Fruit fly (Drosophila melanogaster) whole organism, embryonic: Measurements from ENCODE around the gene Rab3GAP1.
A peak's percentile ranks its signal among the peaks of the same experiment; 100 is the strongest.

Source experiments
- ATbp ChIP-seq: fragments of 200-800 bp; sonication (Bioruptor generic); optimal IDR thresholded peaks from 2 replicates; lab custom pipeline; 2017; ENCODE audit warnings: missing biosample characterization, mild to moderate bottlenecking, missing genetic modification characterization, missing genetic modification reagents
- CG10431 ChIP-seq: fragments of 200-800 bp; sonication (Bioruptor generic); optimal IDR thresholded peaks from 3 replicates; lab custom pipeline; 2018; ENCODE audit warnings: missing biosample characterization, mild to moderate bottlenecking, missing genetic modification characterization
- CG10959 ChIP-seq: fragments of 200-800 bp; sonication (Bioruptor generic); IDR thresholded peaks from 2 replicates; pipeline ENCODE4 v1.3.6; 2022; ENCODE audit warnings: missing biosample characterization, missing genetic modification characterization
- CG12219 ChIP-seq: fragments of 200-800 bp; sonication (Bioruptor generic); optimal IDR thresholded peaks from 3 replicates; lab custom pipeline; 2018; ENCODE audit warnings: missing biosample characterization, mild to moderate bottlenecking, missing genetic modification characterization
- CG12236 ChIP-seq: fragments of 200-800 bp; sonication (Bioruptor generic); optimal IDR thresholded peaks from 2 replicates; lab custom pipeline; 2016; ENCODE audit warnings: missing biosample characterization, missing genetic modification characterization
- CG12299 ChIP-seq: fragments of 200-800 bp; sonication (Bioruptor generic); optimal IDR thresholded peaks from 2 replicates; lab custom pipeline; 2018; ENCODE audit warnings: missing biosample characterization, mild to moderate bottlenecking, missing genetic modification characterization
- CG1233 ChIP-seq: fragments of 200-800 bp; sonication (Bioruptor generic); optimal IDR thresholded peaks from 4 replicates; lab custom pipeline; 2018; ENCODE audit warnings: missing biosample characterization, mild to moderate bottlenecking, missing genetic modification characterization
- CG15011 ChIP-seq: fragments of 200-800 bp; sonication (Bioruptor generic); optimal IDR thresholded peaks from 3 replicates; lab custom pipeline; 2018; ENCODE audit warnings: missing biosample characterization, mild to moderate bottlenecking, missing genetic modification characterization
- CG16815 ChIP-seq: fragments of 200-800 bp; sonication (Bioruptor generic); optimal IDR thresholded peaks from 3 replicates; lab custom pipeline; 2017; ENCODE audit warnings: missing biosample characterization, mild to moderate bottlenecking, missing genetic modification characterization
- CG17912 ChIP-seq: fragments of 200-800 bp; sonication (Bioruptor generic); optimal IDR thresholded peaks from 2 replicates; lab custom pipeline; 2018; ENCODE audit warnings: missing biosample characterization, mild to moderate bottlenecking, missing genetic modification characterization
- CG1792 ChIP-seq: fragments of 200-800 bp; sonication (Bioruptor generic); optimal IDR thresholded peaks from 2 replicates; lab custom pipeline; 2016; ENCODE audit warnings: missing biosample characterization, missing genetic modification characterization
- CG1832 ChIP-seq: fragments of 200-800 bp; sonication (Bioruptor generic); optimal IDR thresholded peaks from 2 replicates; lab custom pipeline; 2017; ENCODE audit warnings: missing biosample characterization, mild to moderate bottlenecking, missing genetic modification characterization, inconsistent platforms
- CG30431 ChIP-seq: fragments of 200-800 bp; sonication (Bioruptor generic); optimal IDR thresholded peaks from 2 replicates; lab custom pipeline; 2017; ENCODE audit warnings: missing biosample characterization, missing genetic modification characterization
- CG4730 ChIP-seq: fragments of 200-800 bp; sonication (Bioruptor generic); IDR thresholded peaks from 2 replicates; pipeline ENCODE4 v1.3.6; 2022; ENCODE audit warnings: missing biosample characterization, missing genetic modification characterization
- CG6689 ChIP-seq: fragments of 200-800 bp; sonication (Bioruptor generic); IDR thresholded peaks from 2 replicates; pipeline ENCODE4 v1.3.6; 2022; ENCODE audit warnings: missing biosample characterization, missing genetic modification characterization
- CG6854 ChIP-seq: fragments of 200-800 bp; sonication (Bioruptor generic); optimal IDR thresholded peaks from 3 replicates; lab custom pipeline; 2017; ENCODE audit warnings: missing biosample characterization, mild to moderate bottlenecking, missing genetic modification characterization
- CG8281 ChIP-seq: fragments of 200-800 bp; sonication (Bioruptor generic); optimal IDR thresholded peaks from 2 replicates; lab custom pipeline; 2018; ENCODE audit warnings: missing biosample characterization, mild to moderate bottlenecking, missing genetic modification characterization, moderate library complexity
- CTCF ChIP-seq: fragments of 200-800 bp; sonication (Bioruptor generic); optimal IDR thresholded peaks from 2 replicates; lab custom pipeline; 2017; ENCODE audit warnings: missing biosample characterization, mild to moderate bottlenecking, missing genetic modification characterization, moderate library complexity
- D ChIP-seq, 2 experiments: fragments of 200-800 bp in 1 of 2; fragments of >200 bp in 1 of 2; sonication (Bioruptor generic) in 1 of 2; optimal IDR thresholded peaks; 2 replicates in 1 of 2; 3 replicates in 1 of 2; lab custom pipeline; 2017; ENCODE audit warnings: mild to moderate bottlenecking in 1 of 2, missing biosample characterization in 1 of 2, missing genetic modification characterization in 1 of 2, missing genetic modification reagents in 1 of 2
- E2f1 ChIP-seq: fragments of 200-800 bp; sonication (Bioruptor generic); IDR thresholded peaks from 2 replicates; pipeline ENCODE4 v1.3.6; 2022; ENCODE audit warnings: missing biosample characterization, missing genetic modification characterization
- Eip74EF ChIP-seq, 2 experiments: fragments of 200-800 bp in 1 of 2; fragments of >200 bp in 1 of 2; sonication (Bioruptor generic) in 1 of 2; optimal IDR thresholded peaks; 2 replicates each; lab custom pipeline; 2017 to 2019; ENCODE audit warnings: missing biosample characterization in 2 of 2, missing genetic modification characterization in 2 of 2, mild to moderate bottlenecking in 1 of 2, moderate library complexity in 1 of 2
- MESR4 ChIP-seq: fragments of 200-800 bp; sonication (Bioruptor generic); optimal IDR thresholded peaks from 2 replicates; lab custom pipeline; 2018; ENCODE audit warnings: missing biosample characterization, mild to moderate bottlenecking, missing genetic modification characterization, moderate library complexity
- Max ChIP-seq: fragments of 200-800 bp; sonication (Bioruptor generic); optimal IDR thresholded peaks from 2 replicates; lab custom pipeline; 2016; ENCODE audit warnings: missing biosample characterization, mild to moderate bottlenecking, missing genetic modification characterization
- Spps ChIP-seq: fragments of 200-800 bp; sonication (Bioruptor generic); optimal IDR thresholded peaks from 2 replicates; lab custom pipeline; 2018; ENCODE audit warnings: missing biosample characterization, mild to moderate bottlenecking, missing genetic modification characterization
- Xrp1 ChIP-seq: fragments of 200-800 bp; sonication (Bioruptor generic); IDR thresholded peaks from 2 replicates; pipeline ENCODE4 v1.3.6; 2022; ENCODE audit warnings: missing biosample characterization, missing genetic modification characterization
- abd-A ChIP-seq: fragments of 200-800 bp; sonication (Bioruptor generic); optimal IDR thresholded peaks from 3 replicates; lab custom pipeline; 2019; ENCODE audit warnings: missing biosample characterization, mild to moderate bottlenecking, missing genetic modification characterization, moderate library complexity
- dm ChIP-seq: fragments of 200-800 bp; sonication (Bioruptor generic); optimal IDR thresholded peaks from 3 replicates; lab custom pipeline; 2016; ENCODE audit warnings: missing biosample characterization, missing genetic modification characterization
- emc ChIP-seq: fragments of 200-800 bp; sonication (Bioruptor generic); optimal IDR thresholded peaks from 2 replicates; lab custom pipeline; 2016; ENCODE audit warnings: missing biosample characterization, missing genetic modification characterization
- ewg ChIP-seq: fragments of 200-800 bp; sonication (Bioruptor generic); optimal IDR thresholded peaks from 3 replicates; lab custom pipeline; 2017; ENCODE audit warnings: mild to moderate bottlenecking, missing biosample characterization, missing genetic modification reagents, missing genetic modification characterization
- fd3F ChIP-seq: fragments of 200-800 bp; sonication (Bioruptor generic); optimal IDR thresholded peaks from 2 replicates; lab custom pipeline; 2018; ENCODE audit warnings: missing biosample characterization, mild to moderate bottlenecking, missing genetic modification characterization, moderate library complexity
- fru ChIP-seq: fragments of >200 bp; optimal IDR thresholded peaks from 2 replicates; lab custom pipeline; 2017
- grn ChIP-seq: fragments of 200-800 bp; sonication (Bioruptor generic); optimal IDR thresholded peaks from 3 replicates; lab custom pipeline; 2017; ENCODE audit warnings: missing biosample characterization, missing genetic modification characterization
- gsb-n ChIP-seq: fragments of 200-800 bp; sonication (Bioruptor generic); optimal IDR thresholded peaks from 3 replicates; lab custom pipeline; 2018; ENCODE audit warnings: missing biosample characterization, mild to moderate bottlenecking, missing genetic modification characterization
- gt ChIP-seq: fragments of 200-800 bp; sonication (Bioruptor generic); IDR thresholded peaks from 2 replicates; pipeline ENCODE4 v1.3.6; 2022; ENCODE audit warnings: missing biosample characterization, missing genetic modification characterization
- hb ChIP-seq: fragments of 200-800 bp; sonication (Bioruptor generic); IDR thresholded peaks from 3 replicates; pipeline ENCODE4 v1.3.6; 2022; ENCODE audit warnings: missing biosample characterization, missing genetic modification characterization; ENCODE audit not compliant: partially characterized antibody
- her ChIP-seq: fragments of 200-800 bp; sonication (Bioruptor generic); optimal IDR thresholded peaks from 2 replicates; lab custom pipeline; 2016; ENCODE audit warnings: missing biosample characterization, missing genetic modification characterization
- inv ChIP-seq: fragments of 200-800 bp; sonication (Bioruptor generic); IDR thresholded peaks from 2 replicates; pipeline ENCODE4 v1.3.6; 2022; ENCODE audit warnings: missing biosample characterization, missing genetic modification characterization; ENCODE audit not compliant: partially characterized antibody
- lilli ChIP-seq: fragments of 200-800 bp; sonication (Bioruptor generic); optimal IDR thresholded peaks from 3 replicates; lab custom pipeline; 2016; ENCODE audit warnings: missing biosample characterization, missing genetic modification characterization
- mirr ChIP-seq: fragments of 200-800 bp; sonication (Bioruptor generic); optimal IDR thresholded peaks from 3 replicates; lab custom pipeline; 2018; ENCODE audit warnings: missing biosample characterization, mild to moderate bottlenecking, missing genetic modification characterization
- p53 ChIP-seq: fragments of 200-800 bp; sonication (Bioruptor generic); optimal IDR thresholded peaks from 2 replicates; lab custom pipeline; 2016; ENCODE audit warnings: missing biosample characterization, missing genetic modification characterization
- pan ChIP-seq, 4 experiments: fragments of >200 bp in 3 of 4; fragments of 200-800 bp in 1 of 4; sonication (Bioruptor generic) in 1 of 4; optimal IDR thresholded peaks in 3 of 4; IDR thresholded peaks in 1 of 4; 2 replicates each; pipeline versions ENCODE4 v1.3.6 to Lab custom; 2017 to 2022; ENCODE audit warnings: missing biosample characterization in 2 of 4, missing genetic modification characterization in 2 of 4, mixed read lengths in 1 of 4
- pb ChIP-seq: fragments of 200-800 bp; sonication (Bioruptor generic); optimal IDR thresholded peaks from 3 replicates; lab custom pipeline; 2016; ENCODE audit warnings: missing biosample characterization, missing genetic modification characterization
- pum ChIP-seq: fragments of 200-800 bp; sonication (Bioruptor generic); optimal IDR thresholded peaks from 2 replicates; lab custom pipeline; 2016; ENCODE audit warnings: missing biosample characterization, missing genetic modification characterization
- repo ChIP-seq: fragments of 200-800 bp; sonication (Bioruptor generic); optimal IDR thresholded peaks from 2 replicates; lab custom pipeline; 2016; ENCODE audit warnings: missing biosample characterization, missing genetic modification characterization
- salm ChIP-seq: fragments of 200-800 bp; sonication (Bioruptor generic); optimal IDR thresholded peaks from 2 replicates; lab custom pipeline; 2018; ENCODE audit warnings: missing biosample characterization, mild to moderate bottlenecking, missing genetic modification characterization
- sc ChIP-seq, 3 experiments: fragments of >200 bp in 2 of 3; fragments of 200-800 bp in 1 of 3; sonication (Bioruptor generic) in 1 of 3; optimal IDR thresholded peaks; 2 replicates in 2 of 3; 3 replicates in 1 of 3; lab custom pipeline; 2017; ENCODE audit warnings: mild to moderate bottlenecking in 1 of 3, missing biosample characterization in 1 of 3, missing genetic modification characterization in 1 of 3, missing genetic modification reagents in 1 of 3
- slp2 ChIP-seq: fragments of 200-800 bp; sonication (Bioruptor generic); optimal IDR thresholded peaks from 2 replicates; lab custom pipeline; 2016; ENCODE audit warnings: missing biosample characterization, missing genetic modification characterization
- sr ChIP-seq: fragments of 200-800 bp; sonication (Bioruptor generic); IDR thresholded peaks from 3 replicates; pipeline ENCODE4 v1.3.6; 2022; ENCODE audit warnings: missing biosample characterization, missing genetic modification characterization
- tio ChIP-seq: fragments of 200-800 bp; sonication (Bioruptor generic); optimal IDR thresholded peaks from 2 replicates; lab custom pipeline; 2017; ENCODE audit warnings: missing biosample characterization, missing genetic modification characterization, inconsistent platforms
- unc-4 ChIP-seq: fragments of 200-800 bp; sonication (Bioruptor generic); IDR thresholded peaks from 2 replicates; pipeline ENCODE4 v1.3.6; 2022; ENCODE audit warnings: missing biosample characterization, missing genetic modification characterization; ENCODE audit not compliant: partially characterized antibody
- wdn ChIP-seq: fragments of 200-800 bp; sonication (Bioruptor generic); IDR thresholded peaks from 2 replicates; pipeline ENCODE4 v1.3.6; 2022; ENCODE audit warnings: missing biosample characterization, missing genetic modification characterization

Rab3GAP1 gene

dm6 chr2L:1655858-1656257, 44.9 kb upstream of the Rab3GAP1 start (continued):
- TF ChIP-seq hb (no peak), slp2 (GFP tag; lab: Kevin White, UChicago) (no peak), gsb-n (tag; lab: Kevin White, UChicago) (no peak), tio (peak; percentile 22), unc-4 (GFP tag; lab: Robert Waterston, UW) (no peak), CG1832 (GFP tag; lab: Kevin White, UChicago) (no peak), CG4730 (no peak), dm (GFP tag; lab: Kevin White, UChicago) (no peak), E2f1 (GFP tag; lab: Robert Waterston, UW) (no peak), D (optimal IDR thresholded peaks at IDR 0.05; lab: Kevin White, UChicago) (no peak), D (GFP tag; optimal IDR thresholded peaks at IDR 0.05; lab: Kevin White, UChicago) (no peak), gt (GFP tag; lab: Robert Waterston, UW) (no peak), abd-A (no peak), CG17912 (GFP tag; lab: Kevin White, UChicago) (no peak), pan (optimal IDR thresholded peaks at IDR 0.05; lab: Kevin White, UChicago) (no peak), pan (GFP tag; optimal IDR thresholded peaks at IDR 0.05 in 1 of 2, IDR thresholded peaks at IDR 0.05 in 1 of 2) (peak in 1 of 2 experiments; percentile 57), sc (optimal IDR thresholded peaks at IDR 0.05; lab: Kevin White, UChicago) (no peak), sc (GFP tag; optimal IDR thresholded peaks at IDR 0.05; lab: Kevin White, UChicago) (no peak), CG15011 (GFP tag; lab: Kevin White, UChicago) (no peak), sr (GFP tag; lab: Robert Waterston, UW) (no peak), Eip74EF (GFP tag; optimal IDR thresholded peaks at IDR 0.05; lab: Kevin White, UChicago) (no peak), Max (GFP tag; lab: Kevin White, UChicago) (no peak), Xrp1 (GFP tag; lab: Robert Waterston, UW) (peak; percentile 48; the same call in 1 of the 2 replicates), CG16815 (no peak), CG6689 (GFP tag; lab: Robert Waterston, UW) (peak; percentile 33; the same call in 1 of the 2 replicates), mirr (GFP tag; lab: Kevin White, UChicago) (no peak), wdn (GFP tag; lab: Robert Waterston, UW) (no peak), MESR4 (GFP tag; lab: Kevin White, UChicago) (no peak), pum (GFP tag; lab: Kevin White, UChicago) (no peak), CG1233 (GFP tag; lab: Kevin White, UChicago) (no peak), CG6854 (GFP tag; lab: Kevin White, UChicago) (no peak), CG30431 (no peak), ATbp (GFP tag; lab: Kevin White, UChicago) (no peak), pb (no peak), emc (GFP tag; lab: Kevin White, UChicago) (no peak), CG12299 (tag; lab: Kevin White, UChicago) (peak; percentile 3), lilli (GFP tag; lab: Kevin White, UChicago) (peak; percentile 46), CG8281 (no peak), CG12219 (GFP tag; lab: Kevin White, UChicago) (no peak), grn (GFP tag; lab: Kevin White, UChicago) (no peak), Spps (tag; lab: Kevin White, UChicago) (no peak), CG12236 (GFP tag; lab: Kevin White, UChicago) (no peak), p53 (GFP tag; lab: Kevin White, UChicago) (no peak), her (GFP tag; lab: Kevin White, UChicago) (no peak), inv (GFP tag; lab: Robert Waterston, UW) (no peak), CG1792 (GFP tag; lab: Kevin White, UChicago) (no peak), CG10959 (GFP tag; lab: Robert Waterston, UW) (no peak), salm (tag; lab: Kevin White, UChicago) (no peak), fru (lab: Kevin White, UChicago) (no peak), ewg (GFP tag; lab: Kevin White, UChicago) (no peak), repo (GFP tag; lab: Kevin White, UChicago) (no peak), fd3F (GFP tag; lab: Kevin White, UChicago) (no peak), CTCF (GFP tag; lab: Kevin White, UChicago) (no peak), CG10431 (GFP tag; lab: Kevin White, UChicago) (no peak)
